Worm (Caenorhabditis elegans) whole organism, late embryonic: Measurements from ENCODE around the gene gly-5.

ENCODE experiments used
- ama-1 ChIP-seq: fragments of 150-350 bp; optimal IDR thresholded peaks from 2 replicates; lab custom pipeline; 2014
- elt-2 ChIP-seq: sonication (generic microtip); optimal IDR thresholded peaks from 2 replicates; lab custom pipeline; 2016; ENCODE audit warnings: missing genetic modification reagents, missing genetic modification characterization, missing compliant biosample characterization
- fax-1 ChIP-seq: sonication (generic microtip); optimal IDR thresholded peaks from 2 replicates; lab custom pipeline; 2016; ENCODE audit warnings: missing genotype, missing genetic modification characterization, missing compliant biosample characterization
- hlh-8 ChIP-seq: sonication (generic microtip); optimal IDR thresholded peaks from 2 replicates; lab custom pipeline; 2016; ENCODE audit warnings: missing genotype, missing genetic modification characterization, missing compliant biosample characterization
- mec-3 ChIP-seq: sonication (generic microtip); optimal IDR thresholded peaks from 2 replicates; lab custom pipeline; 2016; ENCODE audit warnings: borderline replicate concordance, missing genetic modification characterization, missing compliant biosample characterization
- nfya-1 ChIP-seq: sonication (generic microtip); optimal IDR thresholded peaks from 2 replicates; lab custom pipeline; 2017; ENCODE audit warnings: missing genetic modification characterization, mild to moderate bottlenecking, missing compliant biosample characterization, antibody characterized with exemption, moderate library complexity
- npax-4 ChIP-seq: sonication (generic microtip); optimal IDR thresholded peaks from 2 replicates; lab custom pipeline; 2016; ENCODE audit warnings: missing genetic modification characterization, missing compliant biosample characterization
- pag-3 ChIP-seq: sonication (generic microtip); optimal IDR thresholded peaks from 2 replicates; lab custom pipeline; 2016; ENCODE audit warnings: missing compliant biosample characterization, missing genetic modification characterization, borderline replicate concordance
- pat-9 ChIP-seq: fragments of 200-800 bp; sonication (Bioruptor generic); optimal IDR thresholded peaks from 2 replicates; lab custom pipeline; 2018; ENCODE audit warnings: mild to moderate bottlenecking, missing genetic modification characterization, moderate library complexity, missing compliant biosample characterization
- pqm-1 ChIP-seq: sonication (generic microtip); optimal IDR thresholded peaks from 2 replicates; lab custom pipeline; 2016; ENCODE audit warnings: missing genetic modification characterization, missing compliant biosample characterization
- sox-2 ChIP-seq: fragments of 200-800 bp; sonication (Bioruptor generic); IDR thresholded peaks from 2 replicates; pipeline ENCODE4 v1.3.6; 2022; ENCODE audit warnings: missing genetic modification reagents, missing genetic modification characterization, missing compliant biosample characterization
- sox-4 ChIP-seq: sonication (generic microtip); optimal IDR thresholded peaks from 2 replicates; lab custom pipeline; 2017; ENCODE audit warnings: mild to moderate bottlenecking, missing genetic modification characterization, inconsistent platforms, missing compliant biosample characterization
- tbx-2 ChIP-seq: sonication (generic microtip); optimal IDR thresholded peaks from 2 replicates; lab custom pipeline; 2016; ENCODE audit warnings: missing genetic modification characterization, missing compliant biosample characterization

- TF ChIP-seq ama-1 (lab: Kevin White, UChicago) (no peak), pqm-1 (no peak), pag-3 (no peak), hlh-8 (tag; lab: Kevin White, UChicago) (no peak), mec-3 (tag; lab: Kevin White, UChicago) (no peak), sox-2 (GFP tag; lab: Robert Waterston, UW) (no peak), npax-4 (no peak), nfya-1 (tag; lab: Kevin White, UChicago) (no peak), fax-1 (tag; lab: Kevin White, UChicago) (no peak), elt-2 (tag; lab: Kevin White, UChicago) (no peak), pat-9 (tag; lab: Kevin White, UChicago) (no peak), tbx-2 (tag; lab: Kevin White, UChicago) (no peak), sox-4 (tag; lab: Kevin White, UChicago) (no peak)
Observed at ce11 chrIII:13169464-13169966, 17.7 kb upstream of the gly-5 start, which contains the start of the genes snpc-1.2 and Y39E4B.5.
